Fruit fly (Drosophila melanogaster): ENCODE data around the gene Chro.

dm6 chr3L:22864254-22865060 lies 14.3 kb downstream of the Chro start, which contains the start of gene CG33170:
- TF ChIP-seq CG8478 (optimal IDR thresholded peaks at IDR 0.05) (no peak), CTCF (optimal IDR thresholded peaks at IDR 0.05) (no peak)

All from S2 (cell line).